Fruit fly (Drosophila melanogaster): Measurements from ENCODE around the gene CG10077.

CG10077 gene

dm6 chr3L:6968961-6969814 is 13.5 kb upstream of the CG10077 start, which contains the start of the genes Mis12 and CG9953:
Gene Mis12, minus strand, starts transcription at chr3L:6969048.
Gene CG9953, plus strand, starts transcription at chr3L:6969658.
- TF ChIP-seq caup (GFP tag; optimal IDR thresholded peaks at IDR 0.05; ENCODE audit: severe bottlenecking) (no peak), CG4707 (GFP tag; optimal IDR thresholded peaks at IDR 0.05) (no peak), az2 (GFP tag; optimal IDR thresholded peaks at IDR 0.05) (peak; percentile 55), Dip3 (GFP tag; optimal IDR thresholded peaks at IDR 0.05) (no peak), Adf1 (GFP tag; IDR thresholded peaks at IDR 0.05) (no peak), Ssrp (tag; optimal IDR thresholded peaks at IDR 0.05) (peak; percentile 36), Fer3 (tag; optimal IDR thresholded peaks at IDR 0.05) (peak; percentile 19), nerfin-1 (tag; optimal IDR thresholded peaks at IDR 0.05) (no peak), pb (GFP tag; optimal IDR thresholded peaks at IDR 0.05) (no peak), CG12769 (tag; optimal IDR thresholded peaks at IDR 0.05) (no peak), CG13123 (GFP tag; optimal IDR thresholded peaks at IDR 0.05) (no peak), gfzf (GFP tag; optimal IDR thresholded peaks at IDR 0.05) (peak; percentile 67), dysf (GFP tag; IDR thresholded peaks at IDR 0.05) (peak; percentile 10; the same call in 2 of the 3 replicates), CG17361 (GFP tag; IDR thresholded peaks at IDR 0.05) (peak; percentile 75), Ada2b (GFP tag; IDR thresholded peaks at IDR 0.05) (peak; percentile 17; the same call in 1 of the 2 replicates), unpg (GFP tag; optimal IDR thresholded peaks at IDR 0.05) (peak; percentile 24), CG4854 (GFP tag; optimal IDR thresholded peaks at IDR 0.05) (no peak), CG11456 (GFP tag; IDR thresholded peaks at IDR 0.05) (0 out of 3 replicates have a peak, but pooled peaks have one; percentile 7), CG2712 (tag; optimal IDR thresholded peaks at IDR 0.05) (peak; percentile 56), eve (GFP tag; optimal IDR thresholded peaks at IDR 0.05) (no peak), lilli (GFP tag; optimal IDR thresholded peaks at IDR 0.05) (peak; percentile 47), Gsc (GFP tag; IDR thresholded peaks at IDR 0.05) (no peak), dmrt11E (tag; optimal IDR thresholded peaks at IDR 0.05) (peak; percentile 38), H15 (GFP tag; IDR thresholded peaks at IDR 0.05) (peak; percentile 43; the same call in 1 of the 3 replicates), ind (GFP tag; optimal IDR thresholded peaks at IDR 0.05) (peak; percentile 3), Atf3 (GFP tag; optimal IDR thresholded peaks at IDR 0.05) (no peak), Bteb2 (GFP tag; optimal IDR thresholded peaks at IDR 0.05) (peak; percentile 10), Sox102F (GFP tag; optimal IDR thresholded peaks at IDR 0.05) (peak; percentile 12), zf30C (GFP tag; optimal IDR thresholded peaks at IDR 0.05) (no peak), CG11560 (tag; IDR thresholded peaks at IDR 0.05) (no peak), HLH3B (GFP tag; IDR thresholded peaks at IDR 0.05) (peak; percentile 37; the same call in 1 of the 2 replicates), ase (GFP tag; IDR thresholded peaks at IDR 0.05) (peak; percentile 48; the same call in 1 of the 3 replicates), Sin3A (optimal IDR thresholded peaks at IDR 0.05) (no peak), phol (tag; optimal IDR thresholded peaks at IDR 0.05) (peak; percentile 48), CG18262 (tag; optimal IDR thresholded peaks at IDR 0.05) (peak; percentile 57), CG32767 (GFP tag; IDR thresholded peaks at IDR 0.05) (0 out of 2 replicates have a peak, but pooled peaks have one; percentile 49), slbo (GFP tag; IDR thresholded peaks at IDR 0.05) (peak; percentile 48), CG2116 (GFP tag; optimal IDR thresholded peaks at IDR 0.05) (peak; percentile 9), CG6791 (GFP tag; IDR thresholded peaks at IDR 0.05; ENCODE audit: partially characterized antibody) (no peak), Eip74EF (GFP tag; optimal IDR thresholded peaks at IDR 0.05) (peak in 1 of 2 experiments; percentile 17), grau (tag; optimal IDR thresholded peaks at IDR 0.05) (peak; percentile 36), mld (GFP tag; IDR thresholded peaks at IDR 0.05; ENCODE audit: partially characterized antibody) (no peak), dmrt99B (tag; optimal IDR thresholded peaks at IDR 0.05) (no peak), Dip2 (GFP tag; IDR thresholded peaks at IDR 0.05) (no peak), nmo (GFP tag; optimal IDR thresholded peaks at IDR 0.05) (peak; percentile 68), psq (GFP tag; optimal IDR thresholded peaks at IDR 0.05) (no peak), CG3407 (GFP tag; optimal IDR thresholded peaks at IDR 0.05) (no peak), CG10462 (GFP tag; optimal IDR thresholded peaks at IDR 0.05) (no peak), CG8924 (tag; optimal IDR thresholded peaks at IDR 0.05) (peak; percentile 57)

All from whole organism, embryonic.